Worm (Caenorhabditis elegans) whole organism, L4 larva: ENCODE measurements around the gene semo-1.

Source experiments
- F10B5.3 ChIP-seq: sonication (generic microtip); optimal IDR thresholded peaks from 2 replicates; lab custom pipeline; 2016; ENCODE audit warnings: mild to moderate bottlenecking, missing genetic modification characterization, missing compliant biosample characterization
- F44E2.7 ChIP-seq: fragments of 200-800 bp; sonication (Bioruptor generic); IDR thresholded peaks from 2 replicates; pipeline ENCODE4 v2.1.2; 2022; ENCODE audit warnings: missing genetic modification characterization, missing compliant biosample characterization
- T26A8.4 ChIP-seq: fragments of 200-800 bp; sonication (Bioruptor generic); IDR thresholded peaks from 2 replicates; pipeline ENCODE4 v1.3.6; 2022; ENCODE audit warnings: missing genetic modification characterization, missing compliant biosample characterization
- Y48G9A.11 ChIP-seq: fragments of 200-800 bp; sonication (Bioruptor generic); IDR thresholded peaks from 2 replicates; pipeline ENCODE4 v1.3.6; 2022; ENCODE audit warnings: missing genetic modification reagents, missing genetic modification characterization, missing compliant biosample characterization
- ama-1 ChIP-seq: fragments of 150-350 bp; optimal IDR thresholded peaks from 2 replicates; lab custom pipeline; 2014; ENCODE audit warnings: inconsistent platforms, mixed read lengths
- attf-4 ChIP-seq: sonication (generic microtip); optimal IDR thresholded peaks from 3 replicates; lab custom pipeline; 2017; ENCODE audit warnings: missing biosample characterization, missing genetic modification characterization
- ceh-20 ChIP-seq: fragments of 200-800 bp; sonication (Bioruptor generic); IDR thresholded peaks from 2 replicates; pipeline ENCODE4 v1.3.6; 2022; ENCODE audit warnings: missing genetic modification reagents, missing genetic modification characterization, missing compliant biosample characterization
- ceh-62 ChIP-seq: sonication (generic microtip); optimal IDR thresholded peaks from 2 replicates; lab custom pipeline; 2017; ENCODE audit warnings: missing biosample characterization, missing genetic modification characterization
- ceh-82 ChIP-seq: sonication (generic microtip); optimal IDR thresholded peaks from 2 replicates; lab custom pipeline; 2017; ENCODE audit warnings: missing biosample characterization, missing genetic modification characterization
- cey-2 ChIP-seq: sonication (generic microtip); optimal IDR thresholded peaks from 3 replicates; lab custom pipeline; 2017; ENCODE audit warnings: missing genetic modification characterization, mild to moderate bottlenecking, missing compliant biosample characterization, antibody characterized with exemption, borderline replicate concordance; ENCODE audit not compliant: insufficient read depth
- daf-16 ChIP-seq, 3 experiments: sonication (generic microtip); optimal IDR thresholded peaks; 2 replicates each; lab custom pipeline; 2016 to 2017; ENCODE audit warnings: missing genetic modification characterization in 3 of 3, missing genetic modification reagents in 3 of 3, mild to moderate bottlenecking in 2 of 3, missing compliant biosample characterization in 2 of 3, missing biosample characterization in 1 of 3, moderate library complexity in 1 of 3
- daf-8 ChIP-seq: fragments of 200-800 bp; sonication (Bioruptor generic); IDR thresholded peaks from 2 replicates; pipeline ENCODE4 v1.3.6; 2022; ENCODE audit warnings: missing genetic modification characterization, missing compliant biosample characterization
- dmd-6 ChIP-seq: fragments of 200-800 bp; sonication (Bioruptor generic); IDR thresholded peaks from 2 replicates; pipeline ENCODE4 v1.3.6; 2022; ENCODE audit warnings: missing genetic modification reagents, missing genetic modification characterization, missing compliant biosample characterization
- dpl-1 ChIP-seq: fragments of 150-350 bp; optimal IDR thresholded peaks from 2 replicates; lab custom pipeline; 2014; ENCODE audit warnings: missing biosample characterization, missing genetic modification reagents, missing genetic modification characterization
- dve-1 ChIP-seq: sonication (generic microtip); optimal IDR thresholded peaks from 2 replicates; lab custom pipeline; 2017; ENCODE audit warnings: antibody characterized with exemption, mild to moderate bottlenecking, missing genetic modification characterization, missing compliant biosample characterization; ENCODE audit not compliant: insufficient read depth
- fos-1 ChIP-seq: fragments of 150-350 bp; optimal IDR thresholded peaks from 2 replicates; lab custom pipeline; 2014; ENCODE audit warnings: missing biosample characterization, missing genetic modification characterization
- hif-1 ChIP-seq, 2 experiments: sonication (generic microtip); optimal IDR thresholded peaks; 2 replicates each; lab custom pipeline; 2016 to 2017; ENCODE audit warnings: missing compliant biosample characterization in 2 of 2, missing genetic modification characterization in 2 of 2, missing genetic modification reagents in 2 of 2, missing genotype in 2 of 2, mild to moderate bottlenecking in 1 of 2
- hlh-30 ChIP-seq: sonication (generic microtip); optimal IDR thresholded peaks from 2 replicates; lab custom pipeline; 2017; ENCODE audit warnings: antibody characterized with exemption, mild to moderate bottlenecking, missing genetic modification characterization, missing compliant biosample characterization; ENCODE audit not compliant: insufficient read depth
- lin-13 ChIP-seq: fragments of 150-350 bp; optimal IDR thresholded peaks from 2 replicates; lab custom pipeline; 2014; ENCODE audit warnings: missing biosample characterization, missing genetic modification reagents, missing genetic modification characterization
- lin-29 ChIP-seq: fragments of 200-800 bp; sonication (Bioruptor generic); IDR thresholded peaks from 2 replicates; pipeline ENCODE4 v1.3.6; 2022; ENCODE audit warnings: missing genetic modification reagents, missing genetic modification characterization, missing compliant biosample characterization
- lin-38 ChIP-seq: fragments of 200-800 bp; sonication (Bioruptor generic); IDR thresholded peaks from 2 replicates; pipeline ENCODE4 v1.3.6; 2022; ENCODE audit warnings: missing genetic modification reagents, missing genetic modification characterization, missing compliant biosample characterization
- madf-9 ChIP-seq: fragments of 200-800 bp; sonication (Bioruptor generic); conservative IDR thresholded peaks from 2 replicates; pipeline ENCODE4 v1.3.6; 2022; ENCODE audit warnings: missing genetic modification reagents, missing genetic modification characterization, missing compliant biosample characterization
- mdt-29 ChIP-seq: fragments of 200-800 bp; sonication (Bioruptor generic); IDR thresholded peaks from 2 replicates; pipeline ENCODE4 v1.3.6; 2022; ENCODE audit warnings: missing genetic modification reagents, missing genetic modification characterization, missing compliant biosample characterization
- mep-1 ChIP-seq: fragments of 150-350 bp; sonication (generic microtip); optimal IDR thresholded peaks from 3 replicates; lab custom pipeline; 2014; ENCODE audit warnings: missing biosample characterization, missing genetic modification characterization
- mxl-2 ChIP-seq: fragments of 200-800 bp; sonication (Bioruptor generic); conservative IDR thresholded peaks from 2 replicates; pipeline ENCODE4 v1.3.6; 2022; ENCODE audit warnings: missing genetic modification reagents, missing genetic modification characterization, missing compliant biosample characterization
- nhr-102 ChIP-seq: sonication (generic microtip); optimal IDR thresholded peaks from 2 replicates; lab custom pipeline; 2016; ENCODE audit warnings: mild to moderate bottlenecking, missing genetic modification characterization, moderate library complexity, missing compliant biosample characterization
- nhr-11 ChIP-seq: fragments of 150-350 bp; optimal IDR thresholded peaks from 2 replicates; lab custom pipeline; 2014; ENCODE audit warnings: missing biosample characterization, missing genetic modification characterization
- nhr-111 ChIP-seq: fragments of 200-800 bp; sonication (Bioruptor generic); optimal IDR thresholded peaks from 2 replicates; lab custom pipeline; 2018; ENCODE audit warnings: mild to moderate bottlenecking, missing genetic modification characterization, missing compliant biosample characterization
- nhr-28 ChIP-seq: fragments of 150-350 bp; optimal IDR thresholded peaks from 2 replicates; lab custom pipeline; 2014; ENCODE audit warnings: missing biosample characterization, missing genetic modification characterization
- nhr-41 ChIP-seq: fragments of 200-800 bp; sonication (Bioruptor generic); IDR thresholded peaks from 2 replicates; pipeline ENCODE4 v1.3.6; 2022; ENCODE audit warnings: missing genetic modification reagents, missing genetic modification characterization, missing compliant biosample characterization
- nhr-77 ChIP-seq: fragments of 150-350 bp; optimal IDR thresholded peaks from 2 replicates; lab custom pipeline; 2014; ENCODE audit warnings: missing biosample characterization, missing genetic modification characterization
- pqm-1 ChIP-seq: sonication (generic microtip); optimal IDR thresholded peaks from 2 replicates; lab custom pipeline; 2017; ENCODE audit warnings: missing biosample characterization, missing genetic modification characterization
- set-16 ChIP-seq: fragments of 200-800 bp; sonication (Bioruptor generic); IDR thresholded peaks from 2 replicates; pipeline ENCODE4 v1.3.6; 2022; ENCODE audit warnings: missing genetic modification reagents, missing genetic modification characterization, missing compliant biosample characterization
- snpc-1.2 ChIP-seq: fragments of 200-800 bp; sonication (Bioruptor generic); IDR thresholded peaks from 2 replicates; pipeline ENCODE4 v1.3.6; 2022; ENCODE audit warnings: missing genetic modification reagents, missing genetic modification characterization, missing compliant biosample characterization
- snpc-4 ChIP-seq: fragments of 150-350 bp; optimal IDR thresholded peaks from 2 replicates; lab custom pipeline; 2014; ENCODE audit warnings: missing biosample characterization, missing genetic modification characterization
- spr-1 ChIP-seq: sonication (generic microtip); optimal IDR thresholded peaks from 2 replicates; lab custom pipeline; 2016; ENCODE audit warnings: mild to moderate bottlenecking, missing genetic modification characterization, missing compliant biosample characterization
- tra-1 ChIP-seq: fragments of 200-800 bp; sonication (Bioruptor generic); IDR thresholded peaks from 2 replicates; pipeline ENCODE4 v1.3.6; 2022; ENCODE audit warnings: missing genetic modification reagents, missing genetic modification characterization, missing compliant biosample characterization
- unc-39 ChIP-seq: sonication (generic microtip); optimal IDR thresholded peaks from 2 replicates; lab custom pipeline; 2017; ENCODE audit warnings: missing biosample characterization, missing genetic modification characterization
- zag-1 ChIP-seq: fragments of 150-350 bp; optimal IDR thresholded peaks from 2 replicates; lab custom pipeline; 2014; ENCODE audit warnings: missing biosample characterization, missing genetic modification characterization
- zfp-2 ChIP-seq: sonication (generic microtip); optimal IDR thresholded peaks from 2 replicates; lab custom pipeline; 2016; ENCODE audit warnings: mild to moderate bottlenecking, missing genetic modification characterization, missing compliant biosample characterization
- ztf-7 ChIP-seq: fragments of 150-350 bp; optimal IDR thresholded peaks from 2 replicates; lab custom pipeline; 2014; ENCODE audit warnings: missing biosample characterization, missing genetic modification characterization

semo-1 gene

ce11 chrIV:14050442-14050841 lies 558 bp upstream of the semo-1 start:
- TF ChIP-seq daf-16 (GFP tag; optimal IDR thresholded peaks at IDR 0.05; lab: Kevin White, UChicago) (no peak), daf-16 (tag; optimal IDR thresholded peaks at IDR 0.05; lab: Kevin White, UChicago) (peak; percentile 63), snpc-1.2 (GFP tag; lab: Robert Waterston, UW) (no peak), ztf-7 (tag; lab: Kevin White, UChicago) (no peak), ceh-62 (tag; lab: Kevin White, UChicago) (no peak), hif-1 (tag; optimal IDR thresholded peaks at IDR 0.05; lab: Kevin White, UChicago) (peak in 1 of 2 experiments; percentile 88), F10B5.3 (no peak), mdt-29 (GFP tag; lab: Robert Waterston, UW) (no peak), ceh-20 (GFP tag; lab: Robert Waterston, UW) (no peak), mxl-2 (no peak), nhr-11 (no peak), mep-1 (tag; lab: Kevin White, UChicago) (no peak), cey-2 (tag; lab: Kevin White, UChicago) (no peak), madf-9 (no peak), snpc-4 (tag; lab: Kevin White, UChicago) (no peak), nhr-28 (tag; lab: Kevin White, UChicago) (peak; percentile 99), set-16 (GFP tag; lab: Robert Waterston, UW) (no peak), Y48G9A.11 (GFP tag; lab: Robert Waterston, UW) (no peak), nhr-102 (tag; lab: Kevin White, UChicago) (no peak), ceh-82 (tag; lab: Kevin White, UChicago) (no peak), F44E2.7 (no peak), lin-29 (GFP tag; lab: Robert Waterston, UW) (no peak), dpl-1 (GFP tag; lab: Kevin White, UChicago) (no peak), attf-4 (no peak), spr-1 (tag; lab: Kevin White, UChicago) (no peak), zfp-2 (no peak), fos-1 (no peak), nhr-111 (GFP tag; lab: Kevin White, UChicago) (no peak), zag-1 (no peak), lin-13 (GFP tag; lab: Kevin White, UChicago) (no peak), nhr-41 (no peak), tra-1 (no peak), unc-39 (tag; lab: Kevin White, UChicago) (no peak), ama-1 (no peak), daf-8 (GFP tag; lab: Robert Waterston, UW) (no peak), T26A8.4 (GFP tag; lab: Robert Waterston, UW) (no peak), dmd-6 (GFP tag; lab: Robert Waterston, UW) (peak; percentile 72), dve-1 (tag; lab: Kevin White, UChicago) (peak; percentile 71), hlh-30 (tag; lab: Kevin White, UChicago) (no peak), nhr-77 (tag; lab: Kevin White, UChicago) (no peak), pqm-1 (tag; lab: Kevin White, UChicago) (peak; percentile 52)

- TF ChIP-seq lin-38 (GFP tag; lab: Robert Waterston, UW) (0 out of 2 replicates have a peak, but pooled peaks have one; percentile 5), F44E2.7 (no peak)
Observed at ce11 chrIV:14060612-14061011, 9.6 kb downstream of the semo-1 start, which contains the start of gene Y37A1B.4. Gene Y37A1B.4, minus strand, starts transcription at chrIV:14060712.
